Fruit fly (Drosophila melanogaster) whole organism, embryonic: ENCODE data around the gene pyd.

Source experiments
- Atf-2 ChIP-seq: fragments of 200-800 bp; sonication (Bioruptor generic); optimal IDR thresholded peaks from 2 replicates; lab custom pipeline; 2016; ENCODE audit warnings: missing biosample characterization, missing genetic modification characterization
- B-H1 ChIP-seq: fragments of 200-800 bp; sonication (Bioruptor generic); IDR thresholded peaks from 3 replicates; pipeline ENCODE4 v1.3.6; 2022; ENCODE audit warnings: missing biosample characterization, missing genetic modification characterization
- Bdp1 ChIP-seq: fragments of 200-800 bp; sonication (Bioruptor generic); optimal IDR thresholded peaks from 3 replicates; lab custom pipeline; 2016; ENCODE audit warnings: missing biosample characterization, missing genetic modification characterization
- CG1024 ChIP-seq: fragments of 200-800 bp; sonication (Bioruptor generic); IDR thresholded peaks from 2 replicates; pipeline ENCODE4 v1.3.6; 2022; ENCODE audit warnings: missing biosample characterization, missing genetic modification characterization
- CG10431 ChIP-seq: fragments of 200-800 bp; sonication (Bioruptor generic); optimal IDR thresholded peaks from 3 replicates; lab custom pipeline; 2018; ENCODE audit warnings: missing biosample characterization, mild to moderate bottlenecking, missing genetic modification characterization
- CG11085 ChIP-seq: fragments of 200-800 bp; sonication (Bioruptor generic); IDR thresholded peaks from 2 replicates; pipeline ENCODE4 v1.3.6; 2022; ENCODE audit warnings: missing biosample characterization, missing genetic modification characterization
- CG11456 ChIP-seq: fragments of 200-800 bp; sonication (Bioruptor generic); IDR thresholded peaks from 3 replicates; pipeline ENCODE4 v1.3.6; 2022; ENCODE audit warnings: missing biosample characterization, missing genetic modification characterization
- CG12071 ChIP-seq: fragments of 200-800 bp; sonication (Bioruptor generic); optimal IDR thresholded peaks from 3 replicates; lab custom pipeline; 2018; ENCODE audit warnings: missing biosample characterization, mild to moderate bottlenecking, missing genetic modification characterization
- CG12744 ChIP-seq: fragments of 200-800 bp; sonication (Bioruptor generic); optimal IDR thresholded peaks from 2 replicates; lab custom pipeline; 2016; ENCODE audit warnings: missing biosample characterization, missing genetic modification characterization
- CG12769 ChIP-seq: fragments of 200-800 bp; sonication (Bioruptor generic); optimal IDR thresholded peaks from 2 replicates; lab custom pipeline; 2019; ENCODE audit warnings: missing biosample characterization, mild to moderate bottlenecking, missing genetic modification characterization, moderate library complexity
- CG13296 ChIP-seq: fragments of 200-800 bp; sonication (Bioruptor generic); optimal IDR thresholded peaks from 3 replicates; lab custom pipeline; 2018; ENCODE audit warnings: missing biosample characterization, mild to moderate bottlenecking, missing genetic modification characterization
- CG13894 ChIP-seq: fragments of 200-800 bp; sonication (Bioruptor generic); optimal IDR thresholded peaks from 3 replicates; lab custom pipeline; 2018; ENCODE audit warnings: missing biosample characterization, mild to moderate bottlenecking, missing genetic modification characterization, moderate library complexity
- CG14014 ChIP-seq: fragments of 200-800 bp; sonication (Bioruptor generic); IDR thresholded peaks from 2 replicates; pipeline ENCODE4 v1.3.6; 2022; ENCODE audit warnings: missing biosample characterization, missing genetic modification characterization
- CG14441 ChIP-seq: fragments of 200-800 bp; sonication (Bioruptor generic); IDR thresholded peaks from 2 replicates; pipeline ENCODE4 v1.3.6; 2022; ENCODE audit warnings: missing biosample characterization, missing genetic modification characterization
- CG16863 ChIP-seq: fragments of 200-800 bp; sonication (Bioruptor generic); optimal IDR thresholded peaks from 3 replicates; lab custom pipeline; 2016; ENCODE audit warnings: missing biosample characterization, missing genetic modification characterization
- CG17359 ChIP-seq: fragments of 200-800 bp; sonication (Bioruptor generic); optimal IDR thresholded peaks from 3 replicates; lab custom pipeline; 2018; ENCODE audit warnings: missing biosample characterization, mild to moderate bottlenecking, missing genetic modification characterization, moderate library complexity
- CG17612 ChIP-seq: fragments of 200-800 bp; sonication (Bioruptor generic); IDR thresholded peaks from 2 replicates; pipeline ENCODE4 v1.3.6; 2022; ENCODE audit warnings: missing biosample characterization, missing genetic modification characterization
- CG1792 ChIP-seq: fragments of 200-800 bp; sonication (Bioruptor generic); optimal IDR thresholded peaks from 2 replicates; lab custom pipeline; 2016; ENCODE audit warnings: missing biosample characterization, missing genetic modification characterization
- CG2120 ChIP-seq: fragments of 200-800 bp; sonication (Bioruptor generic); optimal IDR thresholded peaks from 3 replicates; lab custom pipeline; 2016; ENCODE audit warnings: missing biosample characterization, missing genetic modification characterization
- CG3847 ChIP-seq: fragments of 200-800 bp; sonication (Bioruptor generic); IDR thresholded peaks from 2 replicates; pipeline ENCODE4 v1.3.6; 2022; ENCODE audit warnings: missing biosample characterization, missing genetic modification characterization
- CG4730 ChIP-seq: fragments of 200-800 bp; sonication (Bioruptor generic); IDR thresholded peaks from 2 replicates; pipeline ENCODE4 v1.3.6; 2022; ENCODE audit warnings: missing biosample characterization, missing genetic modification characterization
- CG7745 ChIP-seq: fragments of 200-800 bp; sonication (Bioruptor generic); optimal IDR thresholded peaks from 2 replicates; lab custom pipeline; 2018; ENCODE audit warnings: missing biosample characterization, mild to moderate bottlenecking, missing genetic modification characterization, moderate library complexity
- CG8281 ChIP-seq: fragments of 200-800 bp; sonication (Bioruptor generic); optimal IDR thresholded peaks from 2 replicates; lab custom pipeline; 2018; ENCODE audit warnings: missing biosample characterization, mild to moderate bottlenecking, missing genetic modification characterization, moderate library complexity
- CG9797 ChIP-seq: fragments of 200-800 bp; sonication (Bioruptor generic); optimal IDR thresholded peaks from 3 replicates; lab custom pipeline; 2018; ENCODE audit warnings: missing biosample characterization, mild to moderate bottlenecking, missing genetic modification characterization
- Gsc ChIP-seq: fragments of 200-800 bp; sonication (Bioruptor generic); IDR thresholded peaks from 2 replicates; pipeline ENCODE4 v1.3.6; 2022; ENCODE audit warnings: missing biosample characterization, missing genetic modification characterization
- H2.0 ChIP-seq: fragments of 200-800 bp; sonication (Bioruptor generic); IDR thresholded peaks from 2 replicates; pipeline ENCODE4 v1.3.6; 2022; ENCODE audit warnings: missing biosample characterization, missing genetic modification characterization
- HLH4C ChIP-seq: fragments of 200-800 bp; sonication (Bioruptor generic); IDR thresholded peaks from 3 replicates; pipeline ENCODE4 v1.3.6; 2022; ENCODE audit warnings: missing biosample characterization, missing genetic modification characterization; ENCODE audit not compliant: partially characterized antibody
- Hmx ChIP-seq: fragments of 200-800 bp; sonication (Bioruptor generic); optimal IDR thresholded peaks from 2 replicates; lab custom pipeline; 2016; ENCODE audit warnings: missing biosample characterization, missing genetic modification characterization
- MTF-1 ChIP-seq: fragments of 200-800 bp; sonication (Bioruptor generic); optimal IDR thresholded peaks from 2 replicates; lab custom pipeline; 2018; ENCODE audit warnings: missing biosample characterization, mild to moderate bottlenecking, missing genetic modification characterization, borderline replicate concordance
- Mad ChIP-seq: fragments of 200-800 bp; sonication (Bioruptor generic); optimal IDR thresholded peaks from 2 replicates; lab custom pipeline; 2016; ENCODE audit warnings: missing biosample characterization, missing genetic modification characterization
- Optix ChIP-seq: fragments of 200-800 bp; sonication (Bioruptor generic); IDR thresholded peaks from 3 replicates; pipeline ENCODE4 v1.3.6; 2022; ENCODE audit warnings: missing biosample characterization, missing genetic modification characterization
- Ravus ChIP-seq: fragments of 200-800 bp; sonication (Bioruptor generic); IDR thresholded peaks from 2 replicates; pipeline ENCODE4 v1.3.6; 2022; ENCODE audit warnings: missing biosample characterization, missing genetic modification characterization
- Sry-β ChIP-seq: fragments of 200-800 bp; sonication (Bioruptor generic); optimal IDR thresholded peaks from 2 replicates; lab custom pipeline; 2018; ENCODE audit warnings: missing biosample characterization, mild to moderate bottlenecking, missing genetic modification characterization, moderate library complexity
- ab ChIP-seq: fragments of 200-800 bp; sonication (Bioruptor generic); optimal IDR thresholded peaks from 2 replicates; lab custom pipeline; 2016; ENCODE audit warnings: missing biosample characterization, missing genetic modification characterization
- cas ChIP-seq: fragments of 200-800 bp; sonication (Bioruptor generic); IDR thresholded peaks from 2 replicates; pipeline ENCODE4 v1.3.6; 2022; ENCODE audit warnings: missing biosample characterization, missing genetic modification characterization
- chif ChIP-seq, 2 experiments: fragments of 200-800 bp; sonication (Bioruptor generic); optimal IDR thresholded peaks; 3 replicates each; lab custom pipeline; 2016; ENCODE audit warnings: missing biosample characterization in 2 of 2, missing genetic modification characterization in 2 of 2
- chn ChIP-seq: fragments of 200-800 bp; sonication (Bioruptor generic); optimal IDR thresholded peaks from 2 replicates; lab custom pipeline; 2016; ENCODE audit warnings: missing biosample characterization, missing genetic modification characterization
- dm ChIP-seq: fragments of 200-800 bp; sonication (Bioruptor generic); optimal IDR thresholded peaks from 3 replicates; lab custom pipeline; 2016; ENCODE audit warnings: missing biosample characterization, missing genetic modification characterization
- ewg ChIP-seq: fragments of 200-800 bp; sonication (Bioruptor generic); optimal IDR thresholded peaks from 3 replicates; lab custom pipeline; 2017; ENCODE audit warnings: mild to moderate bottlenecking, missing biosample characterization, missing genetic modification reagents, missing genetic modification characterization
- hb ChIP-seq: fragments of 200-800 bp; sonication (Bioruptor generic); IDR thresholded peaks from 3 replicates; pipeline ENCODE4 v1.3.6; 2022; ENCODE audit warnings: missing biosample characterization, missing genetic modification characterization; ENCODE audit not compliant: partially characterized antibody
- hbn ChIP-seq: fragments of 200-800 bp; sonication (Bioruptor generic); IDR thresholded peaks from 2 replicates; pipeline ENCODE4 v1.3.6; 2022; ENCODE audit warnings: missing biosample characterization, missing genetic modification characterization; ENCODE audit not compliant: partially characterized antibody
- ind ChIP-seq: fragments of 200-800 bp; sonication (Bioruptor generic); optimal IDR thresholded peaks from 3 replicates; lab custom pipeline; 2016; ENCODE audit warnings: missing biosample characterization, missing genetic modification characterization
- kni ChIP-seq: fragments of 200-800 bp; sonication (Bioruptor generic); optimal IDR thresholded peaks from 3 replicates; lab custom pipeline; 2017; ENCODE audit warnings: mild to moderate bottlenecking, missing biosample characterization, missing genetic modification reagents, missing genetic modification characterization
- onecut ChIP-seq: fragments of 200-800 bp; sonication (Bioruptor generic); IDR thresholded peaks from 2 replicates; pipeline ENCODE4 v1.3.6; 2022; ENCODE audit warnings: missing biosample characterization, missing genetic modification characterization
- pho ChIP-seq: fragments of 200-800 bp; sonication (Bioruptor generic); optimal IDR thresholded peaks from 2 replicates; lab custom pipeline; 2016; ENCODE audit warnings: missing biosample characterization, missing genetic modification characterization
- phol ChIP-seq: fragments of 200-800 bp; sonication (Bioruptor generic); optimal IDR thresholded peaks from 3 replicates; lab custom pipeline; 2018; ENCODE audit warnings: missing biosample characterization, mild to moderate bottlenecking, missing genetic modification characterization, moderate library complexity
- sd ChIP-seq: fragments of 200-800 bp; sonication (Bioruptor generic); optimal IDR thresholded peaks from 3 replicates; lab custom pipeline; 2018; ENCODE audit warnings: missing biosample characterization, mild to moderate bottlenecking, missing genetic modification characterization, moderate library complexity
- sim ChIP-seq: fragments of 200-800 bp; sonication (Bioruptor generic); IDR thresholded peaks from 2 replicates; pipeline ENCODE4 v1.3.6; 2022; ENCODE audit warnings: missing biosample characterization, missing genetic modification characterization
- ssp ChIP-seq: fragments of 200-800 bp; sonication (Bioruptor generic); IDR thresholded peaks from 2 replicates; pipeline ENCODE4 v1.3.6; 2022; ENCODE audit warnings: missing biosample characterization, missing genetic modification characterization
- tio ChIP-seq: fragments of 200-800 bp; sonication (Bioruptor generic); optimal IDR thresholded peaks from 2 replicates; lab custom pipeline; 2017; ENCODE audit warnings: missing biosample characterization, missing genetic modification characterization, inconsistent platforms
- tll ChIP-seq, 2 experiments: fragments of 200-800 bp in 1 of 2; fragments of >200 bp in 1 of 2; sonication (Bioruptor generic) in 1 of 2; optimal IDR thresholded peaks; 2 replicates each; lab custom pipeline; 2017 to 2019; ENCODE audit warnings: missing biosample characterization in 2 of 2, missing genetic modification characterization in 2 of 2, mild to moderate bottlenecking in 1 of 2, moderate library complexity in 1 of 2

pyd gene

dm6 chr3R:8944866-8945265, 13.2 kb upstream of the pyd start, which contains the start of gene CG11964 (continued):
- TF ChIP-seq CG14441 (GFP tag; lab: Robert Waterston, UW) (no peak), chif (GFP tag; optimal IDR thresholded peaks at IDR 0.05; lab: Kevin White, UChicago) (peak; percentile 44 to 55), CG10431 (GFP tag; lab: Kevin White, UChicago) (no peak), Hmx (no peak), phol (tag; lab: Kevin White, UChicago) (peak; percentile 80), Ravus (GFP tag; lab: Robert Waterston, UW) (no peak), kni (GFP tag; lab: Kevin White, UChicago) (no peak), CG13296 (GFP tag; lab: Kevin White, UChicago) (peak; percentile 2), hbn (peak; percentile 99), sim (GFP tag; lab: Robert Waterston, UW) (no peak), sd (no peak), MTF-1 (GFP tag; lab: Kevin White, UChicago) (no peak), cas (GFP tag; lab: Robert Waterston, UW) (peak; percentile 53; the same call in 1 of the 2 replicates), dm (GFP tag; lab: Kevin White, UChicago) (peak; percentile 90), tio (GFP tag; lab: Kevin White, UChicago) (no peak), CG16863 (peak; percentile 61), Optix (0 out of 3 replicates have a peak, but pooled peaks have one; percentile 31), ind (GFP tag; lab: Kevin White, UChicago) (peak; percentile 58), CG12769 (tag; lab: Kevin White, UChicago) (peak; percentile 69), chn (peak; percentile 54), CG3847 (peak; percentile 79), Atf-2 (peak; percentile 32), pho (GFP tag; lab: Kevin White, UChicago) (peak; percentile 76), H2.0 (GFP tag; lab: Robert Waterston, UW) (no peak), CG14014 (peak; percentile 50; the same call in 1 of the 2 replicates), CG12071 (GFP tag; lab: Kevin White, UChicago) (no peak), ssp (peak; percentile 52; the same call in 1 of the 2 replicates), tll (GFP tag; optimal IDR thresholded peaks at IDR 0.05; lab: Kevin White, UChicago) (no peak), CG17612 (GFP tag; lab: Robert Waterston, UW) (no peak), Sry-β (no peak), Gsc (no peak), B-H1 (no peak; the same call in 2 of the 3 replicates), CG11085 (GFP tag; lab: Robert Waterston, UW) (no peak), CG1024 (no peak), CG7745 (tag; lab: Kevin White, UChicago) (no peak), CG4730 (GFP tag; lab: Robert Waterston, UW) (no peak), CG2120 (peak; percentile 79), CG13894 (tag; lab: Kevin White, UChicago) (peak; percentile 68), CG1792 (GFP tag; lab: Kevin White, UChicago) (peak; percentile 11), Bdp1 (GFP tag; lab: Kevin White, UChicago) (peak; percentile 48), HLH4C (GFP tag; lab: Robert Waterston, UW) (peak; percentile 97), CG8281 (no peak), CG17359 (tag; lab: Kevin White, UChicago) (peak; percentile 52), CG9797 (GFP tag; lab: Kevin White, UChicago) (peak; percentile 53), ewg (peak; percentile 28), Mad (peak; percentile 55), CG11456 (GFP tag; lab: Robert Waterston, UW) (no peak; the same call in 1 of the 3 replicates), ab (GFP tag; lab: Kevin White, UChicago) (no peak), hb (GFP tag; lab: Robert Waterston, UW) (peak; percentile 99), CG12744 (GFP tag; lab: Kevin White, UChicago) (peak; percentile 16), onecut (peak; percentile 25; the same call in 1 of the 2 replicates)
